Worm (Caenorhabditis elegans) whole organism, late embryonic: Measurements from ENCODE around the gene C06A1.6.

Experiments
- C08G9.2 ChIP-seq: sonication (generic microtip); optimal IDR thresholded peaks from 2 replicates; lab custom pipeline; 2016; ENCODE audit warnings: mild to moderate bottlenecking, missing genetic modification characterization, moderate library complexity, missing compliant biosample characterization
- C38D4.7 ChIP-seq: fragments of 200-800 bp; sonication (Bioruptor generic); optimal IDR thresholded peaks from 2 replicates; lab custom pipeline; 2018; ENCODE audit warnings: mild to moderate bottlenecking, missing genetic modification characterization, moderate library complexity, missing compliant biosample characterization
- F13H6.1 ChIP-seq: sonication (generic microtip); optimal IDR thresholded peaks from 2 replicates; lab custom pipeline; 2016; ENCODE audit warnings: missing genetic modification characterization, missing compliant biosample characterization
- K02D7.2 ChIP-seq: sonication (generic microtip); optimal IDR thresholded peaks from 2 replicates; lab custom pipeline; 2017; ENCODE audit warnings: mild to moderate bottlenecking, missing genetic modification characterization, missing compliant biosample characterization
- K09A11.1 ChIP-seq: sonication (generic microtip); optimal IDR thresholded peaks from 2 replicates; lab custom pipeline; 2017; ENCODE audit warnings: antibody characterized with exemption, mild to moderate bottlenecking, missing genetic modification characterization, missing compliant biosample characterization; ENCODE audit not compliant: insufficient read depth
- T23F11.4 ChIP-seq: fragments of 200-800 bp; sonication (Bioruptor generic); optimal IDR thresholded peaks from 2 replicates; lab custom pipeline; 2018; ENCODE audit warnings: mild to moderate bottlenecking, missing genetic modification characterization, missing compliant biosample characterization
- Y22D7AL.16 ChIP-seq: sonication (generic microtip); optimal IDR thresholded peaks from 2 replicates; lab custom pipeline; 2016; ENCODE audit warnings: missing genetic modification characterization, missing compliant biosample characterization
- ahr-1 ChIP-seq: sonication (generic microtip); optimal IDR thresholded peaks from 2 replicates; lab custom pipeline; 2016; ENCODE audit warnings: missing genetic modification characterization, missing compliant biosample characterization
- ama-1 ChIP-seq: fragments of 150-350 bp; optimal IDR thresholded peaks from 2 replicates; lab custom pipeline; 2014
- ceh-2 ChIP-seq: sonication (generic microtip); optimal IDR thresholded peaks from 2 replicates; lab custom pipeline; 2016; ENCODE audit warnings: missing genotype, missing genetic modification characterization, missing compliant biosample characterization
- ceh-24 ChIP-seq: sonication (generic microtip); optimal IDR thresholded peaks from 2 replicates; lab custom pipeline; 2016; ENCODE audit warnings: mild to moderate bottlenecking, missing genetic modification characterization, missing compliant biosample characterization
- ceh-30 ChIP-seq: fragments of 150-350 bp; optimal IDR thresholded peaks from 2 replicates; lab custom pipeline; 2014; ENCODE audit warnings: missing biosample characterization, missing genetic modification characterization
- ceh-31 ChIP-seq: sonication (generic microtip); optimal IDR thresholded peaks from 2 replicates; lab custom pipeline; 2016; ENCODE audit warnings: missing genetic modification characterization, missing compliant biosample characterization
- ceh-45 ChIP-seq: fragments of 200-800 bp; sonication (Bioruptor generic); IDR thresholded peaks from 2 replicates; pipeline ENCODE4 v1.3.6; 2022; ENCODE audit warnings: missing genetic modification reagents, missing genetic modification characterization, missing compliant biosample characterization
- ceh-48 ChIP-seq: sonication (generic microtip); optimal IDR thresholded peaks from 2 replicates; lab custom pipeline; 2016; ENCODE audit warnings: missing genetic modification characterization, inconsistent platforms, missing compliant biosample characterization
- ceh-6 ChIP-seq: fragments of 200-800 bp; sonication (Bioruptor generic); optimal IDR thresholded peaks from 2 replicates; lab custom pipeline; 2018; ENCODE audit warnings: mild to moderate bottlenecking, missing genetic modification characterization, missing compliant biosample characterization
- elt-2 ChIP-seq: sonication (generic microtip); optimal IDR thresholded peaks from 2 replicates; lab custom pipeline; 2016; ENCODE audit warnings: missing genetic modification reagents, missing genetic modification characterization, missing compliant biosample characterization
- ets-4 ChIP-seq: sonication (generic microtip); optimal IDR thresholded peaks from 2 replicates; lab custom pipeline; 2016; ENCODE audit warnings: missing genetic modification characterization, missing compliant biosample characterization
- eyg-1 ChIP-seq: sonication (generic microtip); optimal IDR thresholded peaks from 2 replicates; lab custom pipeline; 2016; ENCODE audit warnings: missing genotype, missing genetic modification characterization, missing compliant biosample characterization
- fkh-6 ChIP-seq: sonication (generic microtip); optimal IDR thresholded peaks from 2 replicates; lab custom pipeline; 2016; ENCODE audit warnings: missing genetic modification characterization, missing compliant biosample characterization
- hlh-30 ChIP-seq: sonication (generic microtip); optimal IDR thresholded peaks from 2 replicates; lab custom pipeline; 2017; ENCODE audit warnings: antibody characterized with exemption, missing genetic modification characterization, missing compliant biosample characterization; ENCODE audit not compliant: insufficient read depth
- hlh-6 ChIP-seq: sonication (generic microtip); optimal IDR thresholded peaks from 2 replicates; lab custom pipeline; 2016; ENCODE audit warnings: missing genotype, missing genetic modification characterization, missing compliant biosample characterization
- hlh-8 ChIP-seq: sonication (generic microtip); optimal IDR thresholded peaks from 2 replicates; lab custom pipeline; 2016; ENCODE audit warnings: missing genotype, missing genetic modification characterization, missing compliant biosample characterization
- lim-6 ChIP-seq: sonication (generic microtip); optimal IDR thresholded peaks from 2 replicates; lab custom pipeline; 2016; ENCODE audit warnings: missing genetic modification characterization, missing compliant biosample characterization
- lin-11 ChIP-seq: fragments of 200-800 bp; sonication (Bioruptor generic); optimal IDR thresholded peaks from 2 replicates; lab custom pipeline; 2018; ENCODE audit warnings: mild to moderate bottlenecking, missing genetic modification characterization, missing compliant biosample characterization
- madf-2 ChIP-seq: sonication (generic microtip); optimal IDR thresholded peaks from 2 replicates; lab custom pipeline; 2017; ENCODE audit warnings: missing genetic modification characterization, missing compliant biosample characterization
- mec-3 ChIP-seq: sonication (generic microtip); optimal IDR thresholded peaks from 2 replicates; lab custom pipeline; 2016; ENCODE audit warnings: borderline replicate concordance, missing genetic modification characterization, missing compliant biosample characterization
- nhr-232 ChIP-seq: sonication (generic microtip); optimal IDR thresholded peaks from 2 replicates; lab custom pipeline; 2016; ENCODE audit warnings: missing genetic modification characterization, missing compliant biosample characterization
- pag-3 ChIP-seq: sonication (generic microtip); optimal IDR thresholded peaks from 2 replicates; lab custom pipeline; 2016; ENCODE audit warnings: missing compliant biosample characterization, missing genetic modification characterization, borderline replicate concordance
- pha-2 ChIP-seq: sonication (generic microtip); optimal IDR thresholded peaks from 2 replicates; lab custom pipeline; 2017; ENCODE audit warnings: mild to moderate bottlenecking, missing genetic modification characterization, missing compliant biosample characterization
- pros-1 ChIP-seq: fragments of 150-350 bp; optimal IDR thresholded peaks from 2 replicates; lab custom pipeline; 2014; ENCODE audit warnings: missing biosample characterization, missing genetic modification reagents, missing genetic modification characterization
- ref-2 ChIP-seq: sonication (generic microtip); optimal IDR thresholded peaks from 2 replicates; lab custom pipeline; 2016; ENCODE audit warnings: missing genetic modification characterization, missing compliant biosample characterization
- rnt-1 ChIP-seq: sonication (generic microtip); optimal IDR thresholded peaks from 2 replicates; lab custom pipeline; 2016; ENCODE audit warnings: missing genetic modification characterization, missing compliant biosample characterization
- sox-2 ChIP-seq: fragments of 200-800 bp; sonication (Bioruptor generic); IDR thresholded peaks from 2 replicates; pipeline ENCODE4 v1.3.6; 2022; ENCODE audit warnings: missing genetic modification reagents, missing genetic modification characterization, missing compliant biosample characterization
- sox-4 ChIP-seq: sonication (generic microtip); optimal IDR thresholded peaks from 2 replicates; lab custom pipeline; 2017; ENCODE audit warnings: mild to moderate bottlenecking, missing genetic modification characterization, inconsistent platforms, missing compliant biosample characterization
- syd-9 ChIP-seq: sonication (generic microtip); optimal IDR thresholded peaks from 2 replicates; lab custom pipeline; 2016; ENCODE audit warnings: mild to moderate bottlenecking, missing genetic modification characterization, moderate library complexity, missing compliant biosample characterization
- tbx-2 ChIP-seq: sonication (generic microtip); optimal IDR thresholded peaks from 2 replicates; lab custom pipeline; 2016; ENCODE audit warnings: missing genetic modification characterization, missing compliant biosample characterization
- tbx-7 ChIP-seq: sonication (generic microtip); optimal IDR thresholded peaks from 2 replicates; lab custom pipeline; 2016; ENCODE audit warnings: missing genotype, missing genetic modification characterization, missing compliant biosample characterization
- ttx-3 ChIP-seq: sonication (generic microtip); optimal IDR thresholded peaks from 2 replicates; lab custom pipeline; 2016; ENCODE audit warnings: missing genetic modification reagents, missing genetic modification characterization, missing compliant biosample characterization
- unc-42 ChIP-seq: sonication (generic microtip); optimal IDR thresholded peaks from 2 replicates; lab custom pipeline; 2016; ENCODE audit warnings: missing genotype, missing genetic modification characterization, missing compliant biosample characterization
- unc-86 ChIP-seq: sonication (generic microtip); optimal IDR thresholded peaks from 2 replicates; lab custom pipeline; 2016; ENCODE audit warnings: missing genetic modification characterization, missing compliant biosample characterization
- zip-5 ChIP-seq: sonication (generic microtip); optimal IDR thresholded peaks from 2 replicates; lab custom pipeline; 2016; ENCODE audit warnings: missing genetic modification characterization, missing compliant biosample characterization

Gene C06A1.6

DNA sequence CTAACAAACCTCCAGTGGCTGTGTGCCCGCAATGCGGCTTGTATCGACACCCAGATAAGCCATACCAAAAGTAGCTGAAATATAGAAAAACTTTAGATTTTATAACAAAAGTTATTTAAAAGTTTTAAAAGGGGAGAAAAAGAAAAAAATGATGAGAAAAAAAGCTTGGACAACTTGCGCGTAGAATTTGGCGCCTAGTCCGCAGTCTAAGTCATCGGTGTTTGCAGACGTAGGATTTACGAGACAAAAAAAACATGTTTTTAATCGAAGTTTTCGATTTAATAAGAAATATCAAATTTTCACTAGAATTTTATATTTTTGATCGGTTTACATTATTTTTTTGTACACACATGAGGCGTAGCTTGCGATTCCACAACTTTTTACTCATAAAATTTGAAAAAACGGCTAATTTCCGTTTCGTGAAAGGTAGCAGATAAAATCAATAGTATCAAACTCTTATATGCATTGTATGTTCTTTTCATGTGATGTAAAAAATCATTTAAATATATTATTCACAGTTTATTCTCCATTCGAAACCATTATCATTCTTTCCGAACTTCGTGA is 22.5 kb downstream of the C06A1.6 start, which contains the start of gene pro-1 (continued):
- TF ChIP-seq C38D4.7 (GFP tag; lab: Kevin White, UChicago) (no peak), K02D7.2 (tag; lab: Kevin White, UChicago) (no peak), syd-9 (tag; lab: Kevin White, UChicago) (no peak), K09A11.1 (tag; lab: Kevin White, UChicago) (no peak), sox-2 (GFP tag; lab: Robert Waterston, UW) (no peak), ceh-24 (tag; lab: Kevin White, UChicago) (no peak), ceh-48 (tag; lab: Kevin White, UChicago) (no peak), F13H6.1 (tag; lab: Kevin White, UChicago) (peak; percentile 29), ceh-45 (0 out of 2 replicates have a peak, but pooled peaks have one; percentile 11), unc-86 (no peak), sox-4 (no peak), ceh-6 (GFP tag; lab: Kevin White, UChicago) (no peak), pag-3 (tag; lab: Kevin White, UChicago) (no peak), fkh-6 (no peak), ama-1 (peak; percentile 82), T23F11.4 (GFP tag; lab: Kevin White, UChicago) (no peak)

DNA sequence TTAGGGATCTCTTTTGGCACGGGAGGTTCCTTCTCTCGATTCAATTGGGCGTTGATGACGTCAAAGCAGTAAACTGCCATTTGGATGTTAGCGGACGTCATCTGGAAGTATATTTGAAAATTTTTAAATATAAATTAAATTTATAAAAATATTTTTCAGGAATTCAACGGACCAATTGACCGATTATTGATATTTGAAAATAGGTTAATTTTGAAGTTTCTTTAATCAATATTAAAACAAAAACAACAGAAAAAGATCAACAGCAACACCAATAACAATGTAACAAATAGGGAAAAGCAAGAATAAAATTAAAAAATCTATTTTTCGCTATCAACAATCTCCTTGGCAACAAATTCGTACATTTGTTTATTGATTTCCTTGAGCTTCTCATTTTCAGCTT is 25.2 kb downstream of the C06A1.6 start, which contains the start of gene R166.3:
R166.3 (minus strand) TSS at position 101 of the 400 bp plus-strand sequence.
- TF ChIP-seq tbx-2 (tag; lab: Kevin White, UChicago) (no peak), ceh-45 (no peak), sox-2 (GFP tag; lab: Robert Waterston, UW) (no peak), eyg-1 (no peak), Y22D7AL.16 (tag; lab: Kevin White, UChicago) (no peak), pha-2 (no peak), T23F11.4 (GFP tag; lab: Kevin White, UChicago) (no peak), madf-2 (tag; lab: Kevin White, UChicago) (no peak), ceh-6 (GFP tag; lab: Kevin White, UChicago) (no peak), mec-3 (no peak), hlh-30 (tag; lab: Kevin White, UChicago) (no peak), pag-3 (tag; lab: Kevin White, UChicago) (no peak), rnt-1 (tag; lab: Kevin White, UChicago) (no peak), zip-5 (tag; lab: Kevin White, UChicago) (no peak), ahr-1 (tag; lab: Kevin White, UChicago) (no peak), K02D7.2 (tag; lab: Kevin White, UChicago) (no peak), lin-11 (tag; lab: Kevin White, UChicago) (no peak), ceh-30 (tag; lab: Kevin White, UChicago) (no peak)

DNA sequence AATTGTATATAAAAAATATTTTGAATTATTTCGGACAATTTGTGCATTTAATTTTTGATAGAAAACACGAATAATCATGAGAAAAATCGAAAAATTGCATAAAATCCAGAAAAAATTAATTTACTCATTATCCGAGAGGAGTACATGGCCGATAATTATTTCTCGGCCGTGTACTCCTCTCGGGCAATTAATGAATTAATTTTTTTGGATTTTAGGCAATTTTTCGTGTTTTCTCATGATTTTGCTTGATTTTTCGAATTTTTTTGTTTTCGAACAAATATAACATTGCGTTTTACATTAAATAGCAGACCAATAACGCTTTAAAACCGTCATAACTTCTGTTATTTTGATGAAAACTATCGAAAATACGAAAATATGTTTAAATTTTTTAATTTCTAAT is 26.5 kb downstream of the C06A1.6 start:
- TF ChIP-seq ref-2 (tag; lab: Kevin White, UChicago): peak; percentile 12
- no peak for TF ChIP-seq hlh-6 (tag; lab: Kevin White, UChicago)
- peak; percentile 68 for TF ChIP-seq tbx-7 (tag; lab: Kevin White, UChicago)
- TF ChIP-seq nhr-232 (tag; lab: Kevin White, UChicago): no peak
- peak; percentile 26 for TF ChIP-seq unc-86
- TF ChIP-seq zip-5 (tag; lab: Kevin White, UChicago): peak; percentile 70
- TF ChIP-seq ets-4 (tag; lab: Kevin White, UChicago): peak; percentile 53
- peak; percentile 36 for TF ChIP-seq F13H6.1 (tag; lab: Kevin White, UChicago)
- TF ChIP-seq lim-6 (tag; lab: Kevin White, UChicago): peak; percentile 34
- peak; percentile 4 for TF ChIP-seq ttx-3 (tag; lab: Kevin White, UChicago)
- no peak for TF ChIP-seq ceh-48 (tag; lab: Kevin White, UChicago)
- no peak for TF ChIP-seq sox-2 (GFP tag; lab: Robert Waterston, UW)
- TF ChIP-seq pros-1: no peak
- TF ChIP-seq ceh-2: peak; percentile 85
- peak; percentile 83 for TF ChIP-seq ceh-31 (tag; lab: Kevin White, UChicago)
- no peak for TF ChIP-seq syd-9 (tag; lab: Kevin White, UChicago)
- peak; percentile 81 for TF ChIP-seq C08G9.2 (tag; lab: Kevin White, UChicago)
- peak; percentile 26 for TF ChIP-seq hlh-8 (tag; lab: Kevin White, UChicago)
- TF ChIP-seq tbx-2 (tag; lab: Kevin White, UChicago): peak; percentile 83
- peak; percentile 40 for TF ChIP-seq elt-2 (tag; lab: Kevin White, UChicago)
- TF ChIP-seq unc-42 (tag; lab: Kevin White, UChicago): peak; percentile 47
